Fruit fly (Drosophila melanogaster) whole organism, embryonic: ENCODE measurements around the gene rasp.

Experiments used
- Ada2b ChIP-seq: fragments of 200-800 bp; sonication (Bioruptor generic); IDR thresholded peaks from 2 replicates; pipeline ENCODE4 v1.3.6; 2022; ENCODE audit warnings: missing biosample characterization, missing genetic modification characterization
- BEAF-32 ChIP-seq: fragments of 200-800 bp; sonication (Bioruptor generic); optimal IDR thresholded peaks from 3 replicates; lab custom pipeline; 2017; ENCODE audit warnings: missing biosample characterization, missing genetic modification characterization, mild to moderate bottlenecking, moderate library complexity, missing genetic modification reagents
- CG12071 ChIP-seq: fragments of 200-800 bp; sonication (Bioruptor generic); optimal IDR thresholded peaks from 3 replicates; lab custom pipeline; 2018; ENCODE audit warnings: missing biosample characterization, mild to moderate bottlenecking, missing genetic modification characterization
- CG12236 ChIP-seq: fragments of 200-800 bp; sonication (Bioruptor generic); optimal IDR thresholded peaks from 2 replicates; lab custom pipeline; 2016; ENCODE audit warnings: missing biosample characterization, missing genetic modification characterization
- CG12744 ChIP-seq: fragments of 200-800 bp; sonication (Bioruptor generic); optimal IDR thresholded peaks from 2 replicates; lab custom pipeline; 2016; ENCODE audit warnings: missing biosample characterization, missing genetic modification characterization
- CG13123 ChIP-seq: fragments of 200-800 bp; sonication (Bioruptor generic); optimal IDR thresholded peaks from 2 replicates; lab custom pipeline; 2016; ENCODE audit warnings: missing biosample characterization, missing genetic modification characterization
- CG14667 ChIP-seq: fragments of 200-800 bp; sonication (Bioruptor generic); IDR thresholded peaks from 2 replicates; pipeline ENCODE4 v1.3.6; 2022; ENCODE audit warnings: missing biosample characterization, missing genetic modification characterization
- CG1602 ChIP-seq: fragments of 200-800 bp; sonication (Bioruptor generic); optimal IDR thresholded peaks from 3 replicates; lab custom pipeline; 2016; ENCODE audit warnings: missing biosample characterization, missing genetic modification characterization
- CG17328 ChIP-seq: fragments of 200-800 bp; sonication (Bioruptor generic); IDR thresholded peaks from 2 replicates; pipeline ENCODE4 v1.3.6; 2022; ENCODE audit warnings: missing biosample characterization, missing genetic modification characterization
- CG17568 ChIP-seq: fragments of 200-800 bp; sonication (Bioruptor generic); optimal IDR thresholded peaks from 2 replicates; lab custom pipeline; 2018; ENCODE audit warnings: missing biosample characterization, mild to moderate bottlenecking, missing genetic modification characterization, moderate library complexity
- CG17802 ChIP-seq: fragments of 200-800 bp; sonication (Bioruptor generic); optimal IDR thresholded peaks from 2 replicates; lab custom pipeline; 2018; ENCODE audit warnings: missing biosample characterization, mild to moderate bottlenecking, missing genetic modification characterization, moderate library complexity
- CG17912 ChIP-seq: fragments of 200-800 bp; sonication (Bioruptor generic); optimal IDR thresholded peaks from 2 replicates; lab custom pipeline; 2018; ENCODE audit warnings: missing biosample characterization, mild to moderate bottlenecking, missing genetic modification characterization
- CG1792 ChIP-seq: fragments of 200-800 bp; sonication (Bioruptor generic); optimal IDR thresholded peaks from 2 replicates; lab custom pipeline; 2016; ENCODE audit warnings: missing biosample characterization, missing genetic modification characterization
- CG18011 ChIP-seq: fragments of 200-800 bp; sonication (Bioruptor generic); optimal IDR thresholded peaks from 2 replicates; lab custom pipeline; 2017; ENCODE audit warnings: missing biosample characterization, missing genetic modification characterization, mild to moderate bottlenecking, moderate library complexity, missing genotype
- CG18619 ChIP-seq: fragments of 200-800 bp; sonication (Bioruptor generic); optimal IDR thresholded peaks from 3 replicates; lab custom pipeline; 2017; ENCODE audit warnings: missing biosample characterization, mild to moderate bottlenecking, missing genetic modification characterization
- CG2202 ChIP-seq: fragments of 200-800 bp; sonication (Bioruptor generic); optimal IDR thresholded peaks from 2 replicates; lab custom pipeline; 2018; ENCODE audit warnings: missing biosample characterization, mild to moderate bottlenecking, missing genetic modification characterization
- CG32532 ChIP-seq: fragments of 200-800 bp; sonication (Bioruptor generic); IDR thresholded peaks from 2 replicates; pipeline ENCODE4 v1.3.6; 2022; ENCODE audit warnings: missing biosample characterization, missing genetic modification characterization
- CG43689 ChIP-seq: fragments of 200-800 bp; sonication (Bioruptor generic); IDR thresholded peaks from 2 replicates; pipeline ENCODE4 v1.3.6; 2022; ENCODE audit warnings: missing biosample characterization, missing genetic modification characterization
- CG5180 ChIP-seq: fragments of 200-800 bp; sonication (Bioruptor generic); optimal IDR thresholded peaks from 3 replicates; lab custom pipeline; 2017; ENCODE audit warnings: missing biosample characterization, missing genetic modification characterization, mild to moderate bottlenecking, moderate library complexity, missing genetic modification reagents
- CG5953 ChIP-seq: fragments of 200-800 bp; sonication (Bioruptor generic); IDR thresholded peaks from 2 replicates; pipeline ENCODE4 v1.3.6; 2022; ENCODE audit warnings: missing biosample characterization, missing genetic modification characterization
- CG7745 ChIP-seq: fragments of 200-800 bp; sonication (Bioruptor generic); optimal IDR thresholded peaks from 2 replicates; lab custom pipeline; 2018; ENCODE audit warnings: missing biosample characterization, mild to moderate bottlenecking, missing genetic modification characterization, moderate library complexity
- CG8089 ChIP-seq: fragments of 200-800 bp; sonication (Bioruptor generic); optimal IDR thresholded peaks from 3 replicates; lab custom pipeline; 2016; ENCODE audit warnings: missing biosample characterization, missing genetic modification characterization
- CG9609 ChIP-seq: fragments of 200-800 bp; sonication (Bioruptor generic); optimal IDR thresholded peaks from 3 replicates; lab custom pipeline; 2016; ENCODE audit warnings: missing biosample characterization, missing genetic modification characterization
- CG9727 ChIP-seq: fragments of 200-800 bp; sonication (Bioruptor generic); optimal IDR thresholded peaks from 3 replicates; lab custom pipeline; 2017; ENCODE audit warnings: missing biosample characterization, mild to moderate bottlenecking, missing genetic modification characterization
- CkIIα-i1 ChIP-seq: fragments of 200-800 bp; sonication (Bioruptor generic); IDR thresholded peaks from 2 replicates; pipeline ENCODE4 v1.3.6; 2022; ENCODE audit warnings: missing biosample characterization, missing genetic modification characterization
- Drgx ChIP-seq: fragments of 200-800 bp; sonication (Bioruptor generic); IDR thresholded peaks from 2 replicates; pipeline ENCODE4 v1.3.6; 2022; ENCODE audit warnings: missing biosample characterization, missing genetic modification characterization
- Fer1 ChIP-seq: fragments of 200-800 bp; sonication (Bioruptor generic); optimal IDR thresholded peaks from 2 replicates; lab custom pipeline; 2017; ENCODE audit warnings: missing biosample characterization, mild to moderate bottlenecking, missing genetic modification characterization
- HLH4C ChIP-seq: fragments of 200-800 bp; sonication (Bioruptor generic); IDR thresholded peaks from 3 replicates; pipeline ENCODE4 v1.3.6; 2022; ENCODE audit warnings: missing biosample characterization, missing genetic modification characterization; ENCODE audit not compliant: partially characterized antibody
- Hey ChIP-seq: fragments of 200-800 bp; sonication (Bioruptor generic); optimal IDR thresholded peaks from 3 replicates; lab custom pipeline; 2018; ENCODE audit warnings: missing biosample characterization, mild to moderate bottlenecking, missing genetic modification characterization
- HmgD ChIP-seq: fragments of 200-800 bp; sonication (Bioruptor generic); optimal IDR thresholded peaks from 3 replicates; lab custom pipeline; 2016; ENCODE audit warnings: missing biosample characterization, missing genetic modification characterization
- Jarid2 ChIP-seq: fragments of 200-800 bp; sonication (Bioruptor generic); optimal IDR thresholded peaks from 3 replicates; lab custom pipeline; 2017; ENCODE audit warnings: mild to moderate bottlenecking, missing biosample characterization, missing genetic modification reagents, missing genetic modification characterization
- Kr ChIP-seq: fragments of 200-800 bp; sonication (Bioruptor generic); optimal IDR thresholded peaks from 2 replicates; lab custom pipeline; 2017; ENCODE audit warnings: missing biosample characterization, mild to moderate bottlenecking, missing genetic modification characterization
- Myb ChIP-seq: fragments of 200-800 bp; sonication (Bioruptor generic); optimal IDR thresholded peaks from 2 replicates; lab custom pipeline; 2016; ENCODE audit warnings: missing biosample characterization, missing genetic modification characterization
- NK7.1 ChIP-seq: fragments of 200-800 bp; sonication (Bioruptor generic); optimal IDR thresholded peaks from 3 replicates; lab custom pipeline; 2016; ENCODE audit warnings: missing biosample characterization, missing genetic modification characterization
- Ravus ChIP-seq: fragments of 200-800 bp; sonication (Bioruptor generic); IDR thresholded peaks from 2 replicates; pipeline ENCODE4 v1.3.6; 2022; ENCODE audit warnings: missing biosample characterization, missing genetic modification characterization
- Sin3A ChIP-seq: fragments of >200 bp; optimal IDR thresholded peaks from 2 replicates; lab custom pipeline; 2018
- Spps ChIP-seq: fragments of 200-800 bp; sonication (Bioruptor generic); optimal IDR thresholded peaks from 2 replicates; lab custom pipeline; 2018; ENCODE audit warnings: missing biosample characterization, mild to moderate bottlenecking, missing genetic modification characterization
- Taf1 ChIP-seq: fragments of 200-800 bp; sonication (Bioruptor generic); IDR thresholded peaks from 2 replicates; pipeline ENCODE4 v1.3.6; 2022; ENCODE audit warnings: missing biosample characterization, missing genetic modification characterization
- Trl ChIP-seq, 3 experiments: fragments of >200 bp in 2 of 3; fragments of 200-800 bp in 1 of 3; sonication (Bioruptor generic) in 1 of 3; optimal IDR thresholded peaks; 2 replicates in 1 of 3; 3 replicates in 2 of 3; lab custom pipeline; 2016 to 2017; ENCODE audit warnings: missing biosample characterization in 1 of 3, missing genetic modification characterization in 1 of 3
- YL-1 ChIP-seq: fragments of 200-800 bp; sonication (Bioruptor generic); optimal IDR thresholded peaks from 3 replicates; lab custom pipeline; 2017; ENCODE audit warnings: missing biosample characterization, mild to moderate bottlenecking, missing genetic modification characterization
- ash1 ChIP-seq: fragments of 200-800 bp; sonication (Bioruptor generic); optimal IDR thresholded peaks from 2 replicates; lab custom pipeline; 2018; ENCODE audit warnings: missing biosample characterization, mild to moderate bottlenecking, missing genetic modification characterization
- bcd ChIP-seq: fragments of 200-800 bp; sonication (Bioruptor generic); optimal IDR thresholded peaks from 2 replicates; lab custom pipeline; 2017; ENCODE audit warnings: missing biosample characterization, mild to moderate bottlenecking, missing genetic modification characterization
- dpn ChIP-seq, 2 experiments: fragments of 200-800 bp; sonication (Bioruptor generic); optimal IDR thresholded peaks; 3 replicates each; lab custom pipeline; 2016; ENCODE audit warnings: missing biosample characterization in 2 of 2, missing genetic modification characterization in 2 of 2
- eve ChIP-seq, 2 experiments: fragments of >200 bp; optimal IDR thresholded peaks; 2 replicates each; lab custom pipeline; 2017; ENCODE audit warnings: missing biosample characterization in 2 of 2, missing genetic modification characterization in 2 of 2
- fu2 ChIP-seq: fragments of 200-800 bp; sonication (Bioruptor generic); optimal IDR thresholded peaks from 2 replicates; lab custom pipeline; 2016; ENCODE audit warnings: missing biosample characterization, missing genetic modification characterization
- lola ChIP-seq, 3 experiments: fragments of >200 bp in 2 of 3; fragments of 200-800 bp in 1 of 3; sonication (Bioruptor generic) in 1 of 3; optimal IDR thresholded peaks; 2 replicates each; lab custom pipeline; 2017 to 2019; ENCODE audit warnings: missing biosample characterization in 3 of 3, missing genetic modification characterization in 3 of 3, mild to moderate bottlenecking in 1 of 3, moderate library complexity in 1 of 3
- stwl ChIP-seq: fragments of 200-800 bp; sonication (Bioruptor generic); optimal IDR thresholded peaks from 3 replicates; lab custom pipeline; 2018; ENCODE audit warnings: missing biosample characterization, mild to moderate bottlenecking, missing genetic modification characterization, moderate library complexity
- tna ChIP-seq: fragments of 200-800 bp; sonication (Bioruptor generic); IDR thresholded peaks from 2 replicates; pipeline ENCODE4 v1.3.6; 2022; ENCODE audit warnings: missing biosample characterization, missing genetic modification characterization; ENCODE audit not compliant: partially characterized antibody

The rasp gene

dm6 chr3L:3198447-3199402, 36.7 kb downstream of the rasp start, which contains the start of the genes CG32276 and gry (continued):
- TF ChIP-seq stwl (tag; lab: Kevin White, UChicago) (peak; percentile 60), CkIIα-i1 (no peak), Hey (tag; lab: Kevin White, UChicago) (no peak), CG5180 (GFP tag; lab: Kevin White, UChicago) (no peak), CG2202 (tag; lab: Kevin White, UChicago) (peak; percentile 56), HLH4C (GFP tag; lab: Robert Waterston, UW) (no peak; the same call in 2 of the 3 replicates), Fer1 (GFP tag; lab: Kevin White, UChicago) (peak; percentile 77), CG12744 (GFP tag; lab: Kevin White, UChicago) (no peak), bcd (GFP tag; lab: Kevin White, UChicago) (peak; percentile 73), CG7745 (tag; lab: Kevin White, UChicago) (no peak), Drgx (GFP tag; lab: Robert Waterston, UW) (peak; percentile 55; the same call in 1 of the 2 replicates), tna (GFP tag; lab: Robert Waterston, UW) (no peak), CG18619 (peak; percentile 60), Ada2b (GFP tag; lab: Robert Waterston, UW) (peak; percentile 72), CG43689 (GFP tag; lab: Robert Waterston, UW) (no peak), HmgD (GFP tag; lab: Kevin White, UChicago) (peak; percentile 65), fu2 (peak; percentile 76), ash1 (GFP tag; lab: Kevin White, UChicago) (no peak), CG14667 (GFP tag; lab: Robert Waterston, UW) (peak; percentile 51; the same call in 1 of the 2 replicates), CG17912 (GFP tag; lab: Kevin White, UChicago) (peak; percentile 7), CG17802 (tag; lab: Kevin White, UChicago) (no peak), CG1602 (GFP tag; lab: Kevin White, UChicago) (peak; percentile 66), BEAF-32 (peak; percentile 67), CG18011 (GFP tag; lab: Kevin White, UChicago) (peak; percentile 49), dpn (GFP tag; optimal IDR thresholded peaks at IDR 0.05; lab: Kevin White, UChicago) (peak; percentile 76 to 81), lola (GFP tag; optimal IDR thresholded peaks at IDR 0.05; lab: Kevin White, UChicago) (peak in 1 of 3 experiments; percentile 71), Kr (GFP tag; lab: Kevin White, UChicago) (no peak), CG32532 (GFP tag; lab: Robert Waterston, UW) (peak; percentile 81), Spps (tag; lab: Kevin White, UChicago) (peak; percentile 57), CG5953 (no peak), CG12236 (GFP tag; lab: Kevin White, UChicago) (peak; percentile 41), Myb (peak; percentile 77), NK7.1 (peak; percentile 33), CG9609 (GFP tag; lab: Kevin White, UChicago) (peak; percentile 82), Trl (optimal IDR thresholded peaks at IDR 0.05; lab: Kevin White, UChicago) (peak in 1 of 2 experiments; percentile 14), Trl (GFP tag; optimal IDR thresholded peaks at IDR 0.05; lab: Kevin White, UChicago) (peak; percentile 85), Jarid2 (peak; percentile 50), CG17328 (GFP tag; lab: Robert Waterston, UW) (peak; percentile 78), YL-1 (GFP tag; lab: Kevin White, UChicago) (peak; percentile 93), CG17568 (GFP tag; lab: Kevin White, UChicago) (no peak), CG9727 (GFP tag; lab: Kevin White, UChicago) (peak; percentile 73), CG13123 (GFP tag; lab: Kevin White, UChicago) (peak; percentile 54), Taf1 (GFP tag; lab: Robert Waterston, UW) (peak; percentile 49; the same call in 1 of the 2 replicates), CG1792 (no peak), eve (GFP tag; optimal IDR thresholded peaks at IDR 0.05; lab: Kevin White, UChicago) (no peak), CG12071 (GFP tag; lab: Kevin White, UChicago) (no peak), CG8089 (peak; percentile 58), Sin3A (lab: Kevin White, UChicago) (peak; percentile 92), Ravus (no peak)
